Fruit fly (Drosophila melanogaster) whole organism: ENCODE results near the gene CG14280.

Source experiments
- CG8478 ChIP-seq: fragments of >200 bp; optimal IDR thresholded peaks from 2 replicates; lab custom pipeline; 2018; ENCODE audit warnings: inconsistent platforms
- Dll ChIP-seq: fragments of >200 bp; optimal IDR thresholded peaks from 2 replicates; lab custom pipeline; 2017
- EcR ChIP-seq, 2 experiments: fragments of >200 bp; optimal IDR thresholded peaks; 2 replicates each; lab custom pipeline; 2017; ENCODE audit warnings: missing biosample characterization in 2 of 2, missing genetic modification characterization in 2 of 2, missing genetic modification reagents in 2 of 2
- pan ChIP-seq: fragments of >200 bp; optimal IDR thresholded peaks from 2 replicates; lab custom pipeline; 2017
- psq ChIP-seq: fragments of >200 bp; optimal IDR thresholded peaks from 2 replicates; lab custom pipeline; 2017
- usp ChIP-seq: fragments of >200 bp; optimal IDR thresholded peaks from 2 replicates; lab custom pipeline; 2017; ENCODE audit warnings: missing biosample characterization, missing genetic modification characterization, mixed read lengths

The CG14280 gene

DNA sequence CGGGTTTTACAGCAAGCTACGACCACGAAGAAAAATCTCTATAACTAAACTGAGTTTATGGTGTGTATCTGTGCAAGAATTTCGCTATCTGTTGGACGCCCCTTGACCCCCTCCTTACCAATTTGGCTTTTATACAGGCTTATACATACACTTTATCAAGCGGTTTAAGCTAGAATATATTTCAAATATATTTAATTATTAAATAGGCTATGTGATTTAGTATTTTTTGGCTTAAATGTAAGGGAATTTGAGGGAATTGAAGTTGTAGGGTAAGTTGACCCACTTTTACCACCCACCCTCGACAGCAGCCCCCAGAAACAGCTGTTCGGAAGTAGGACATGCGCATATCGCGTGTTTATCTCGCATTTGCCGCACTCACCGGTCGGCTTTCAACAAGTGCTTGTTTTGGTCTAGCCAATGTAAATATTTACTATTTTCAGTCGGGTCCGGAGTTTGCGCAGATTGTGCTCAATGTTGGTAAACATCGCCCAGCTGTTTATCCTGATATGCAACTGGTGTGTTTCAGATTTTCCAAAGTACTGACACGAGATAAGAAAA lies 10.4 kb upstream of the CG14280 start, which contains the start of gene unc79:
Gene unc79, minus strand, starts transcription at position 51 of the 558 bp plus-strand sequence.
- TF ChIP-seq EcR (GFP tag; optimal IDR thresholded peaks at IDR 0.05; lab: Kevin White, UChicago): no peak
- TF ChIP-seq Dll (lab: Kevin White, UChicago): no peak
- no peak for TF ChIP-seq psq
- no peak for TF ChIP-seq usp
- TF ChIP-seq CG8478 (lab: Kevin White, UChicago): no peak
- TF ChIP-seq pan (lab: Kevin White, UChicago): no peak

DNA sequence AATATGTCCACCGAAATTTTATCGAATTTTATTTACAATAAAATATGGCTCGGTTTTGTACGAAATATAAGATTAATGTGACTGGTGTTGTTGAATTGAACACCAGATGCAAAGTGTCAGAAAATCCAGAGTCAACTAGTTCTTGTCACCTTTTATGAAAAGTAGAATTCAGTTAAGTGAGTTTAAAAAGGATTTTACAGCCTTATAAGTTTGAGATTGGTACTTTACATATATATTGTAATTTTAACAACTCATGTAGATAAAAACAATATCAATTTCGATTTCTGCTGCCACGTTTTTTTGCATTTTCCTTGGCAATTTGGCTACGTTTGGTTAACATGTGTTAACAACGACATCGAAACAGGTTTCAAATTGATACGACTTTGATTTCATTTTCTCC lies 8.5 kb upstream of the CG14280 start, which contains the start of gene CG5217:
Gene CG5217, minus strand, starts transcription at position 101 of the 400 bp plus-strand sequence.
- no peak for TF ChIP-seq EcR (GFP tag; optimal IDR thresholded peaks at IDR 0.05; lab: Kevin White, UChicago)
- no peak for TF ChIP-seq Dll (lab: Kevin White, UChicago)
- no peak for TF ChIP-seq usp
- TF ChIP-seq CG8478 (lab: Kevin White, UChicago): no peak
- TF ChIP-seq psq: no peak
- TF ChIP-seq pan (lab: Kevin White, UChicago): no peak

DNA sequence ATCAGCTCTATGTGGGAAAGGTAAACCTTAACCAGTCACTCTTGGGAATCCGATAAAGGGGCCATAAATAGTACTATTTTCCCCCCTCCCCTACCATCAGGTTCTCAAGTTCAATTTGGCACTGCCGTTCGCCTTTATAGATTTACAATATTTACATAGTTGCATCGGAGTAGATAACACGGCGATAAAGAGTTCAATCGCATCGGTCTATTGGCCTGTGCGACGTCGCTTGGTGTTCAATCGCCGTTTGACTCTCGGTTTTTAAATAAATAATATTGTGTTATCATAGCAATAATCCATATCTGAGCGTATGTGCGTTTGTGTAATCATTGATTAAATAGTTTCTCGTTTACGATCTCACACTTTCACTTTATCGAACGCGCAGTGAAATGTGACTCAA lies 6.5 kb upstream of the CG14280 start:
- TF ChIP-seq Dll (lab: Kevin White, UChicago): no peak
- TF ChIP-seq EcR (GFP tag; optimal IDR thresholded peaks at IDR 0.05; lab: Kevin White, UChicago): no peak
- no peak for TF ChIP-seq pan (lab: Kevin White, UChicago)
- TF ChIP-seq CG8478 (lab: Kevin White, UChicago): no peak
- no peak for TF ChIP-seq psq
- TF ChIP-seq usp: no peak

DNA sequence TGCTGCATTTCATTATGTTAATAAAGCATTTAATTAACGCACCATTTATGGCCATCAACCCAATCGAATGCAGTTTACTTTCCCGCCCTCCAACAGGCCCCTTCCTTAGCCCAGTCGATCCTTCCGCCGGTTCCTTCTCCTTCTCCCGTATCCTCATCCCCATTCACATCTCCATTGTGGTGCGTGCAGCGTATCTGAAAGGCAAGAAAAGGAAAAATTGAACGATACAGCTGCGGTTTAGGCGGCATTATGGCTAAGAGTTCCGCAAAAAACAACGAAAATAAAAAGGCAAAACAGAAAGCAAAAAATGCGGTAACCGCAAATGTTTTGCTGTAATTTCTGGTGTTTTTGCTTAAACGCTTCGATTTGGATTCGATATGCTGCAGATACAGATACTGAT lies 2.6 kb upstream of the CG14280 start:
- TF ChIP-seq CG8478 (lab: Kevin White, UChicago) (no peak), EcR (GFP tag; optimal IDR thresholded peaks at IDR 0.05; lab: Kevin White, UChicago) (no peak), psq (no peak), usp (no peak), Dll (lab: Kevin White, UChicago) (no peak), pan (lab: Kevin White, UChicago) (no peak)

DNA sequence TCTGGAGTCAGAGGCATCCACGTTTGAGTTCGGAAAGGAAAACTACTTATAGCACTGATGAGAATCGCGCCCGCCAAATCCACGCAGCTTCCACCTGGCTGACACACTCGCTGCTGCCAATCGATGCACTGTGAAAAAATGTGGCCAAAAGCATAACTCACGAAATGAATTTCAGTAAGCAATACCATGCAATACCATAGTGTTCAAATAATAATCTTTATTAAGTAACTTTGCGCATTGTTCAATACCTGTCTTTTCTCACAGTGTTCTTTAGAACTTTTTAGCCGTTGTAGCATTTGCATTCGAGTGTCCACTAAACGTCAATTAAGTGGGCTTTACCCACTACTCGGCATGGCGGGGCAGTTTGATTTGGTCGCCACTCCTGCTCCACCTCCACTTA lies 1.3 kb upstream of the CG14280 start:
- TF ChIP-seq psq (no peak), Dll (lab: Kevin White, UChicago) (no peak), usp (no peak), EcR (GFP tag; optimal IDR thresholded peaks at IDR 0.05; lab: Kevin White, UChicago) (no peak)

DNA sequence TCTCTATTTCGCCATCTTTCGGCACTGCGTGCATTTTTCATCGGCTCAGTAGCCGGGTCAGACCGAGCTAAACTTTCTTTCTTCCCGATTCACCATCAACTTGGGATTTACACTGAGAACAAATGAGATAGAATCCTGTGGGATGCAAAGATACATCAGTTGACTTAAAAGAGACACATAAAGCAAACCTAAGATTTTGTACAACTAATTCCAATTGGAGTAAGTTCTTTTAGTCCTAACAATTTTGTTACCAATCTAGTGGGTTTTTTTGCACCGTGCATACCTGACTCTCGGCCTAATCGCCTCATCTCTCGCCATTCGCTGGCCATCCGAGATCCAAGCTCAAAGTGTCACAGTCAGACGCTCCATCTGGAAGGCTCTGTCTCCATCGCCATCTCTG lies 8.2 kb downstream of the CG14280 start:
- TF ChIP-seq CG8478 (lab: Kevin White, UChicago) (no peak), Dll (lab: Kevin White, UChicago) (no peak), psq (no peak), usp (no peak), EcR (GFP tag; optimal IDR thresholded peaks at IDR 0.05; lab: Kevin White, UChicago) (no peak), pan (lab: Kevin White, UChicago) (no peak)

DNA sequence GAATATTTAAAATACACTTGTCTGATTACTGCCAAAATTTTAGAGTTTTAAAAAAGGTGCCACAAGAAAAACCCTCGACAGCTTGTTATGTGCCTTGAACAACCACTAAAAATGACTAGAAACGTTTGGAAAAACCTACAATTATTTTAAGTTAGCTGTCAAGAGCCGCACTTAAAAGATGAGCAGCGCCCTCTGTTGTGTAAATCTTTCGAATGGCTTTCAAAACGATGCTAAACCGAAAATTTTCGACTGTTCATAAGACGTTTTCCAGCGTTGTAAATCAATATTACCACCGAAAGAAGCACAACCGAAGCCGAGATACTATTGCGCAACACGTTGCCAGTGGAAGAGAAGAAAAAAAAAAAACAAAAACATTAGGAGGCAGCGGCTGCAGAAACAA lies 14.5 kb downstream of the CG14280 start:
- no peak for TF ChIP-seq usp
- TF ChIP-seq CG8478 (lab: Kevin White, UChicago): no peak
- no peak for TF ChIP-seq EcR (GFP tag; optimal IDR thresholded peaks at IDR 0.05; lab: Kevin White, UChicago)
- TF ChIP-seq psq: no peak
- no peak for TF ChIP-seq pan (lab: Kevin White, UChicago)

DNA sequence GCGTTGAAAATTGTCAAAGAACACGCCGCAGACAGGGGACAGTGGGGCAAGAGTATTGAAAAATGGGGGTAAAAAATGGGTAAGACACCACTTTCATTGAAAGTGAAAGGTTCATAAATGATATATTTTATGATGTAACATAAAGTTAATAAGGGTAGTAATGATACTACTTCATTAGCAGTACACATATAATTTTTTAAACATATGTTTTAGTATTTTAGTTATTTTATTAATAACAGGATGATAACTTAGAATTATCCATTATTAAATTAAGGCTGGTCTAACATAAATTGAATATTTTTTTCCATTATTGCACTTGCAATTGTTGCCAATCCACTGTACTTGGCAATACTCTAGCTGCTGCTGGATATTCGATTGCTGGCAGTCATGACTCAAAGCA lies 17.5 kb downstream of the CG14280 start:
- TF ChIP-seq psq (no peak), EcR (GFP tag; optimal IDR thresholded peaks at IDR 0.05; lab: Kevin White, UChicago) (no peak), pan (lab: Kevin White, UChicago) (no peak), Dll (lab: Kevin White, UChicago) (no peak), usp (no peak), CG8478 (lab: Kevin White, UChicago) (no peak)

DNA sequence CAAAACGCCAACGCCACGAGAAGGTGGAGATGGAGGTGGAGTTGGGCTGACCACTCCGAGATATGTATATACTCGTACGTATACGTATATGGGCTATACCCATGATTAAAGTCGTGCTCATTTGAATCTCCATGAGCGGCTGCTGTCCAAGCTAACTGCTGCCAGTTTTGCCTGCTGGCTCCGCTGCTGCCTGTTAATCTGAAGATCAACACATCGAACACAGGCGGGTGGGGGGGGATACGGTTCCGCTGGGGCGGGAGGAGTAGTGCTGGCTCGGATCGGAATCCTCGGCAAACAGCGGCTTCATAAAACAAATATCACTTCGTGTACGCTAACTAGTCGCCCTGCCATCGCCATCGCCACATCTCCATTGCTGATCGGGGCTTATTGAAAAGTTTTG lies 19.6 kb downstream of the CG14280 start:
- TF ChIP-seq EcR (GFP tag; optimal IDR thresholded peaks at IDR 0.05; lab: Kevin White, UChicago) (no peak), CG8478 (lab: Kevin White, UChicago) (no peak), usp (no peak), pan (lab: Kevin White, UChicago) (no peak), Dll (lab: Kevin White, UChicago) (no peak), psq (no peak)

DNA sequence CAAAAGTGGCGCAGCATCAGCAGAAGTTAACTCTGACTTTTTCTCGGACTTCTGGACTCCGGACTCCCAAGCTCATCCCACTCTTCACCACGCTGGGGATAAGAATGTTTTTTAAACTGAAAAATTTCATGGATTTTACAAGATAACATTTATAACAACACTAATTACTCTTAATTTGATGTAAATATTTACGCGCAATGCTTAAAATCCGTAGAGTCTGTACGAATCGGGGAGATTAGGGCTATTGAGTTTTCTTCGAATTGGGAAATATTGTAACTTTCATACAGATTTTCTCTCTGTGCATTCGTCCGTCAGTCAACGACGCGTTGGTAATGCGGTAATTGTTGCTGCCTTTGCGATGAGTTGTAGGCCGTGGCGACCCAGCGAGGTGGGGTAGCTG lies 25.7 kb downstream of the CG14280 start:
- peak; percentile 22 for TF ChIP-seq Dll (lab: Kevin White, UChicago)
- no peak for TF ChIP-seq pan (lab: Kevin White, UChicago)
- TF ChIP-seq EcR (GFP tag; optimal IDR thresholded peaks at IDR 0.05; lab: Kevin White, UChicago): no peak

DNA sequence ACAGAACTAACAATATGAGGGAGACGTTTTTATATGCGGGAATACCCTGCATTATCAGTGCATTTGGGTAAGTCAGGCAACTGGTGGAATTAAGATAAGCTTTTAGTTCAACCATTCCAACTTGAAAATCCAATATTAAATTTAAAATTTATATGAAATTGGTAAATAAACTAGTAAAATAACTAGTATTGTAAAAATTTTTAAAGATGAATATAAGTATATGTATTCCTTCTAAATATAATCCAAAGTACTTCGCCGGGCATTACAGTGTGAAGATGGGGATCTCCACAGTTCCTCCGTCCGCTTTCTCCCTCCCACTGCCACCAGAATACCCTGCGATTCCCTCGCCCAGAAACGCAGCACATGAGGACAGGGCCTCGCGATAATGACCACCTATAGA lies 26.3 kb downstream of the CG14280 start:
- no peak for TF ChIP-seq Dll (lab: Kevin White, UChicago)
- TF ChIP-seq EcR (GFP tag; optimal IDR thresholded peaks at IDR 0.05; lab: Kevin White, UChicago): no peak
- no peak for TF ChIP-seq CG8478 (lab: Kevin White, UChicago)
- TF ChIP-seq pan (lab: Kevin White, UChicago): no peak
- no peak for TF ChIP-seq psq
- no peak for TF ChIP-seq usp

DNA sequence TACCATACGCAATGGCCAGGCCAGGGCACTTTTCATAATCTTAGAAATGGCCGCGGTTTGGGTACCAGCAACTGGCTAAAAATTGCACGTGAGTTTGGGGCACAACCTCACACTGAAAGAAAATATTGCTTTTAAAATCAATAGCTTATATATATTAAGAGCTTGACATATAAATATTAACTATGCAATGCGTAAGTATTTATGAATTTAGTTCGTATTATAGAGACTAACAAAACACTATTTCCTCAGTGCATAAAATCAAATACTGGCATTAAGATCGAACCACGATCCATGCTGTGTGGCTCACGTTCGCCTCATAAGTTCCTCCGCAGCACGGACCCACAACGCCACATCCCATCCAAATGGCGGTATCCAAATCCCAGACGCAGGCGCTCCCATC lies 26.9 kb downstream of the CG14280 start:
- TF ChIP-seq psq (no peak), CG8478 (lab: Kevin White, UChicago) (no peak), pan (lab: Kevin White, UChicago) (no peak), EcR (GFP tag; optimal IDR thresholded peaks at IDR 0.05; lab: Kevin White, UChicago) (no peak), Dll (lab: Kevin White, UChicago) (no peak), usp (no peak)

DNA sequence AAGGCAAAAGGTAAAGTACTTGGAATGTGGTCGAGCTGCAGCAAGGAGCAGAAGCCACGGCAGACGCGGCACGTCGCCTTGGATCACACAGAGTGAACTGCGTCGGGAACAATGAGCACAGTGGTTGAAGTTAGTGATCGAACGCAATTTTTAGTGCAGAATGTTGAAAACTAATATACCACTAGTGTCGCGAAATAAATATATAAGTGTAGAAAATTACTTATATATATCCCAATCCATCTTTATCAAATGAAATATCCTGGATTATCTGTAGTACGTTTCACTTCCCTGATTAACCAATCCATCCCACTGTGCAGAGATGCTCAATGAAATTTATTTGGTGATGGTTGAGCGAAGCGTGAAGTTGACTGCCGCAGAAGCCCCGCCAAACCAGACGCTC lies 29.9 kb downstream of the CG14280 start:
- TF ChIP-seq CG8478 (lab: Kevin White, UChicago) (no peak), psq (no peak)
